Worm (Caenorhabditis elegans) whole organism, L2 larva: Measurements from ENCODE around the gene F27B10.1.

ENCODE experiments used
- aly-2 ChIP-seq: fragments of 150-350 bp; optimal IDR thresholded peaks from 2 replicates; lab custom pipeline; 2014; ENCODE audit warnings: missing biosample characterization, missing genetic modification characterization
- lin-11 ChIP-seq: fragments of 150-350 bp; sonication (generic microtip); optimal IDR thresholded peaks from 2 replicates; lab custom pipeline; 2014; ENCODE audit warnings: missing biosample characterization, missing genetic modification characterization, inconsistent platforms, mixed read lengths
- nhr-10 ChIP-seq: sonication (generic microtip); optimal IDR thresholded peaks from 2 replicates; lab custom pipeline; 2017; ENCODE audit warnings: missing biosample characterization, missing genetic modification characterization
- nhr-11 ChIP-seq: fragments of 150-350 bp; optimal IDR thresholded peaks from 2 replicates; lab custom pipeline; 2014; ENCODE audit warnings: missing biosample characterization, missing genetic modification characterization
- nhr-12 ChIP-seq: fragments of 150-350 bp; optimal IDR thresholded peaks from 2 replicates; lab custom pipeline; 2014; ENCODE audit warnings: missing biosample characterization, missing genetic modification characterization
- nhr-77 ChIP-seq: fragments of 150-350 bp; optimal IDR thresholded peaks from 2 replicates; lab custom pipeline; 2014; ENCODE audit warnings: missing biosample characterization, missing genetic modification characterization
- zag-1 ChIP-seq: fragments of 150-350 bp; optimal IDR thresholded peaks from 2 replicates; lab custom pipeline; 2014; ENCODE audit warnings: missing biosample characterization, missing genetic modification characterization

ce11 chrV:7047512-7047911 is 24.9 kb upstream of the F27B10.1 start, which contains the start of gene F20A1.8:
- no peak for TF ChIP-seq nhr-77 (tag; lab: Kevin White, UChicago)
- no peak for TF ChIP-seq nhr-11
- no peak for TF ChIP-seq lin-11 (tag; lab: Kevin White, UChicago)
- no peak for TF ChIP-seq nhr-12
- TF ChIP-seq nhr-10 (tag; lab: Kevin White, UChicago) = no peak
- TF ChIP-seq zag-1 (tag; lab: Kevin White, UChicago) = no peak
- TF ChIP-seq aly-2 (tag; lab: Kevin White, UChicago) = no peak
